Fruit fly (Drosophila melanogaster): ENCODE data around the gene CG32808.
A peak's percentile ranks its signal among the peaks of the same experiment; 100 is the strongest.

The CG32808 gene

dm6 chrX:1478276-1479122, 8.9 kb upstream of the CG32808 start, which contains the start of gene rush (continued):
- TF ChIP-seq CG3065 (GFP tag; optimal IDR thresholded peaks at IDR 0.05) (no peak), YL-1 (GFP tag; optimal IDR thresholded peaks at IDR 0.05) (peak; percentile 61), CG7271 (tag; optimal IDR thresholded peaks at IDR 0.05) (no peak), fru (optimal IDR thresholded peaks at IDR 0.05) (no peak), CG13296 (GFP tag; optimal IDR thresholded peaks at IDR 0.05) (peak; percentile 6), Mes4 (GFP tag; optimal IDR thresholded peaks at IDR 0.05) (no peak), CG7928 (GFP tag; optimal IDR thresholded peaks at IDR 0.05) (no peak), trh (GFP tag; optimal IDR thresholded peaks at IDR 0.05) (no peak), shn (GFP tag; optimal IDR thresholded peaks at IDR 0.05) (no peak), CG31224 (GFP tag; IDR thresholded peaks at IDR 0.05) (no peak), CG4404 (GFP tag; IDR thresholded peaks at IDR 0.05) (no peak; the same call in 1 of the 2 replicates), gem (tag; optimal IDR thresholded peaks at IDR 0.05) (no peak), CG12744 (GFP tag; optimal IDR thresholded peaks at IDR 0.05) (no peak), jumu (GFP tag; optimal IDR thresholded peaks at IDR 0.05) (peak; percentile 15), HLH4C (GFP tag; IDR thresholded peaks at IDR 0.05; ENCODE audit: partially characterized antibody) (no peak), CG17385 (GFP tag; optimal IDR thresholded peaks at IDR 0.05) (peak; percentile 7), CG7357 (GFP tag; IDR thresholded peaks at IDR 0.05) (peak; percentile 64; the same call in 1 of the 3 replicates), cg (GFP tag; optimal IDR thresholded peaks at IDR 0.05) (peak; percentile 88), oc (tag; optimal IDR thresholded peaks at IDR 0.05) (no peak), CG4707 (GFP tag; optimal IDR thresholded peaks at IDR 0.05) (no peak), CG13775 (GFP tag; optimal IDR thresholded peaks at IDR 0.05) (no peak), Awh (GFP tag; IDR thresholded peaks at IDR 0.05) (no peak), Stat92E (GFP tag; optimal IDR thresholded peaks at IDR 0.05) (no peak), CG12219 (GFP tag; optimal IDR thresholded peaks at IDR 0.05) (no peak), CG14965 (GFP tag; optimal IDR thresholded peaks at IDR 0.05; ENCODE audit: borderline replicate concordance) (no peak), org-1 (GFP tag; optimal IDR thresholded peaks at IDR 0.05) (no peak), Adf1 (GFP tag; IDR thresholded peaks at IDR 0.05) (no peak), zen (tag; optimal IDR thresholded peaks at IDR 0.05) (no peak), Spps (tag; optimal IDR thresholded peaks at IDR 0.05) (no peak), eyg (GFP tag; optimal IDR thresholded peaks at IDR 0.05) (no peak), CG4328 (GFP tag; optimal IDR thresholded peaks at IDR 0.05) (no peak), Nf-YC (tag; optimal IDR thresholded peaks at IDR 0.05) (no peak), sr (GFP tag; IDR thresholded peaks at IDR 0.05) (no peak), D19B (GFP tag; optimal IDR thresholded peaks at IDR 0.05) (no peak), CTCF (GFP tag; optimal IDR thresholded peaks at IDR 0.05) (no peak), CG2875 (GFP tag; optimal IDR thresholded peaks at IDR 0.05) (no peak), CG2129 (GFP tag; IDR thresholded peaks at IDR 0.05; ENCODE audit: partially characterized antibody) (no peak), CG6272 (GFP tag; IDR thresholded peaks at IDR 0.05) (no peak), Nf-YB (GFP tag; optimal IDR thresholded peaks at IDR 0.05) (no peak), CG6175 (GFP tag; IDR thresholded peaks at IDR 0.05) (0 out of 3 replicates have a peak, but pooled peaks have one; percentile 10), chm (GFP tag; IDR thresholded peaks at IDR 0.05) (0 out of 2 replicates have a peak, but pooled peaks have one; percentile 20)

dm6 chrX:1476848-1477247, 7.2 kb upstream of the CG32808 start, which contains the start of the genes Rab27 and mei-38:
Gene Rab27 (minus strand): TSS chrX:1476974.
Gene mei-38 (plus strand): TSS chrX:1477063.
- TF ChIP-seq kah (GFP tag; optimal IDR thresholded peaks at IDR 0.05) (no peak), CG15696 (tag; optimal IDR thresholded peaks at IDR 0.05) (no peak), Blimp-1 (GFP tag; optimal IDR thresholded peaks at IDR 0.05) (no peak), bbx (GFP tag; IDR thresholded peaks at IDR 0.05; ENCODE audit: partially characterized antibody) (peak; percentile 65; the same call in 1 of the 2 replicates), sna (GFP tag; IDR thresholded peaks at IDR 0.05; ENCODE audit: partially characterized antibody) (peak; percentile 63; the same call in 1 of the 2 replicates), HLH4C (GFP tag; IDR thresholded peaks at IDR 0.05; ENCODE audit: partially characterized antibody) (peak; percentile 62; the same call in 2 of the 3 replicates), dysf (GFP tag; IDR thresholded peaks at IDR 0.05) (no peak), Dp (GFP tag; optimal IDR thresholded peaks at IDR 0.05) (peak; percentile 93), Xrp1 (GFP tag; IDR thresholded peaks at IDR 0.05) (0 out of 2 replicates have a peak, but pooled peaks have one; percentile 34), pnt (GFP tag; optimal IDR thresholded peaks at IDR 0.05) (no peak), oc (tag; optimal IDR thresholded peaks at IDR 0.05) (no peak), unc-4 (GFP tag; IDR thresholded peaks at IDR 0.05; ENCODE audit: partially characterized antibody) (peak; percentile 70)
